Worm (Caenorhabditis elegans) whole organism, L4/young adult: ENCODE data around the gene cyp-13A5.

Source experiments
- W03F9.2 ChIP-seq: fragments of 150-350 bp; optimal IDR thresholded peaks from 2 replicates; lab custom pipeline; 2014; ENCODE audit warnings: missing biosample characterization, missing genetic modification characterization
- dao-5 ChIP-seq: sonication (generic microtip); optimal IDR thresholded peaks from 2 replicates; lab custom pipeline; 2016; ENCODE audit warnings: missing genotype, missing genetic modification characterization, moderate library complexity, missing compliant biosample characterization
- him-1 ChIP-seq: sonication (generic microtip); optimal IDR thresholded peaks from 2 replicates; lab custom pipeline; 2016; ENCODE audit warnings: missing genotype, missing genetic modification reagents, missing genetic modification characterization, missing compliant biosample characterization

DNA sequence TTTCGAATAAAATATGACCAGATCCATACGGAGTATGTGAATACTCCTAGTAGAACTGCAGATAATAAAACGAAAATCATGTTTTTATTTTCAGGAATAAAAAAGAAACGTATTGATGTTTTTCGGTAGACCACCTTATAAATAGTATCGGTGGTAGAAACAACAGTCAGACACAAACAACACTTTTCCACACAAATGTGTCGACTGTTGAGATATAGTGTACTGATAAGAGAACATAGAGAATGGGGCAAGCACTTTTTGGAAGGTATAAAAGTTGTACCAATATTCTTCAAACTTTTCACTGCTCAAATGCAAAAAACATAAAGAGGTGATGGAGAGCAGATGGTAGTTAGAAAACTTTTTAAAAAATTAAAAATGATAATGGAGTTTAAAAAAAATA lies 2.5 kb upstream of the cyp-13A5 start, which contains the start of gene cyp-13A6:
- TF ChIP-seq him-1 (no peak), dao-5 (no peak), W03F9.2 (no peak)
